Worm (Caenorhabditis elegans) whole organism, L1 larva: ENCODE measurements around the gene gldi-11.

ENCODE experiments used
- blmp-1 ChIP-seq: fragments of 150-350 bp; optimal IDR thresholded peaks from 2 replicates; lab custom pipeline; 2014; ENCODE audit warnings: missing biosample characterization, missing genetic modification characterization
- fkh-10 ChIP-seq: sonication (generic microtip); optimal IDR thresholded peaks from 2 replicates; lab custom pipeline; 2017; ENCODE audit warnings: missing biosample characterization, missing genetic modification reagents, missing genetic modification characterization
- fkh-8 ChIP-seq: sonication (generic microtip); optimal IDR thresholded peaks from 2 replicates; lab custom pipeline; 2016; ENCODE audit warnings: mild to moderate bottlenecking, missing genetic modification characterization, missing compliant biosample characterization
- fos-1 ChIP-seq: fragments of 150-350 bp; optimal IDR thresholded peaks from 2 replicates; lab custom pipeline; 2014; ENCODE audit warnings: missing biosample characterization, missing genetic modification characterization
- hlh-17 ChIP-seq: fragments of 200-800 bp; sonication (Bioruptor generic); optimal IDR thresholded peaks from 2 replicates; lab custom pipeline; 2018; ENCODE audit warnings: missing genetic modification characterization, mild to moderate bottlenecking, missing compliant biosample characterization, moderate library complexity, borderline replicate concordance
- jun-1 ChIP-seq: fragments of 150-350 bp; optimal IDR thresholded peaks from 2 replicates; lab custom pipeline; 2014; ENCODE audit warnings: missing biosample characterization, missing genetic modification reagents, missing genetic modification characterization
- lin-35 ChIP-seq, 2 experiments: fragments of 150-350 bp; optimal IDR thresholded peaks; 2 replicates each; lab custom pipeline; 2014; ENCODE audit warnings: missing biosample characterization in 2 of 2, missing genetic modification characterization in 2 of 2, missing genetic modification reagents in 2 of 2
- tbx-2 ChIP-seq: sonication (generic microtip); optimal IDR thresholded peaks from 2 replicates; lab custom pipeline; 2016; ENCODE audit warnings: missing genetic modification characterization, missing compliant biosample characterization
- zag-1 ChIP-seq: fragments of 150-350 bp; optimal IDR thresholded peaks from 2 replicates; lab custom pipeline; 2014; ENCODE audit warnings: missing biosample characterization, missing genetic modification characterization

- TF ChIP-seq tbx-2 (tag; lab: Kevin White, UChicago) (no peak), fos-1 (no peak), jun-1 (no peak), fkh-8 (tag; lab: Kevin White, UChicago) (no peak), zag-1 (tag; lab: Kevin White, UChicago) (no peak), lin-35 (GFP tag; optimal IDR thresholded peaks at IDR 0.05; lab: Kevin White, UChicago) (no peak), hlh-17 (GFP tag; lab: Kevin White, UChicago) (no peak), fkh-10 (GFP tag; lab: Kevin White, UChicago) (no peak), blmp-1 (no peak)
These were observed 44.2 kb upstream of the gldi-11 start, which contains the start of gene T27F7.12 for ce11 chrII:4989802-4990201.
